Fruit fly (Drosophila melanogaster) whole organism, embryonic: Measurements from ENCODE around the gene tth.

Experiments
- Blimp-1 ChIP-seq: fragments of 200-800 bp; sonication (Bioruptor generic); optimal IDR thresholded peaks from 3 replicates; lab custom pipeline; 2018; ENCODE audit warnings: missing biosample characterization, missing genetic modification characterization, mild to moderate bottlenecking, moderate library complexity, missing genetic modification reagents
- CG11456 ChIP-seq: fragments of 200-800 bp; sonication (Bioruptor generic); IDR thresholded peaks from 3 replicates; pipeline ENCODE4 v1.3.6; 2022; ENCODE audit warnings: missing biosample characterization, missing genetic modification characterization
- CG12219 ChIP-seq: fragments of 200-800 bp; sonication (Bioruptor generic); optimal IDR thresholded peaks from 3 replicates; lab custom pipeline; 2018; ENCODE audit warnings: missing biosample characterization, mild to moderate bottlenecking, missing genetic modification characterization
- CG12236 ChIP-seq: fragments of 200-800 bp; sonication (Bioruptor generic); optimal IDR thresholded peaks from 2 replicates; lab custom pipeline; 2016; ENCODE audit warnings: missing biosample characterization, missing genetic modification characterization
- CG16779 ChIP-seq: fragments of 200-800 bp; sonication (Bioruptor generic); IDR thresholded peaks from 2 replicates; pipeline ENCODE4 v1.3.6; 2022; ENCODE audit warnings: missing biosample characterization, missing genetic modification characterization
- CG16815 ChIP-seq: fragments of 200-800 bp; sonication (Bioruptor generic); optimal IDR thresholded peaks from 3 replicates; lab custom pipeline; 2017; ENCODE audit warnings: missing biosample characterization, mild to moderate bottlenecking, missing genetic modification characterization
- CG17359 ChIP-seq: fragments of 200-800 bp; sonication (Bioruptor generic); optimal IDR thresholded peaks from 3 replicates; lab custom pipeline; 2018; ENCODE audit warnings: missing biosample characterization, mild to moderate bottlenecking, missing genetic modification characterization, moderate library complexity
- CG17612 ChIP-seq: fragments of 200-800 bp; sonication (Bioruptor generic); IDR thresholded peaks from 2 replicates; pipeline ENCODE4 v1.3.6; 2022; ENCODE audit warnings: missing biosample characterization, missing genetic modification characterization
- CG18011 ChIP-seq: fragments of 200-800 bp; sonication (Bioruptor generic); optimal IDR thresholded peaks from 2 replicates; lab custom pipeline; 2017; ENCODE audit warnings: missing biosample characterization, missing genetic modification characterization, mild to moderate bottlenecking, moderate library complexity, missing genotype
- CG31388 ChIP-seq: fragments of 200-800 bp; sonication (Bioruptor generic); optimal IDR thresholded peaks from 2 replicates; lab custom pipeline; 2016; ENCODE audit warnings: missing biosample characterization, missing genetic modification characterization
- CG32767 ChIP-seq: fragments of 200-800 bp; sonication (Bioruptor generic); IDR thresholded peaks from 2 replicates; pipeline ENCODE4 v1.3.6; 2022; ENCODE audit warnings: missing biosample characterization, missing genetic modification characterization
- CG3726 ChIP-seq: fragments of 200-800 bp; sonication (Bioruptor generic); IDR thresholded peaks from 3 replicates; pipeline ENCODE4, ENCODE4 v1.3.6; 2022; ENCODE audit warnings: missing biosample characterization, missing genetic modification characterization
- CG5953 ChIP-seq: fragments of 200-800 bp; sonication (Bioruptor generic); IDR thresholded peaks from 2 replicates; pipeline ENCODE4 v1.3.6; 2022; ENCODE audit warnings: missing biosample characterization, missing genetic modification characterization
- CG6254 ChIP-seq: fragments of 200-800 bp; sonication (Bioruptor generic); optimal IDR thresholded peaks from 3 replicates; lab custom pipeline; 2017; ENCODE audit warnings: mild to moderate bottlenecking, missing biosample characterization, missing genetic modification reagents, missing genetic modification characterization
- CG6654 ChIP-seq: fragments of 200-800 bp; sonication (Bioruptor generic); optimal IDR thresholded peaks from 2 replicates; lab custom pipeline; 2017; ENCODE audit warnings: missing biosample characterization, mild to moderate bottlenecking, missing genetic modification characterization
- CG8290 ChIP-seq, 3 experiments: fragments of 200-800 bp; sonication (Bioruptor generic); optimal IDR thresholded peaks; 2 replicates each; lab custom pipeline; 2016 to 2019; ENCODE audit warnings: missing biosample characterization in 3 of 3, missing genetic modification characterization in 3 of 3, mild to moderate bottlenecking in 2 of 3, moderate library complexity in 1 of 3
- CG8359 ChIP-seq: fragments of 200-800 bp; sonication (Bioruptor generic); optimal IDR thresholded peaks from 2 replicates; lab custom pipeline; 2017; ENCODE audit warnings: missing biosample characterization, mild to moderate bottlenecking, missing genetic modification characterization, borderline replicate concordance
- CG8388 ChIP-seq: fragments of 200-800 bp; sonication (Bioruptor generic); optimal IDR thresholded peaks from 2 replicates; lab custom pipeline; 2019; ENCODE audit warnings: missing biosample characterization, mild to moderate bottlenecking, missing genetic modification characterization, moderate library complexity
- D19B ChIP-seq: fragments of 200-800 bp; sonication (Bioruptor generic); optimal IDR thresholded peaks from 2 replicates; lab custom pipeline; 2017; ENCODE audit warnings: missing biosample characterization, mild to moderate bottlenecking, missing genetic modification characterization
- E2f2 ChIP-seq: fragments of 200-800 bp; sonication (Bioruptor generic); IDR thresholded peaks from 2 replicates; pipeline ENCODE4 v1.3.6; 2022; ENCODE audit warnings: missing biosample characterization, missing genetic modification characterization
- HHEX ChIP-seq: fragments of 200-800 bp; sonication (Bioruptor generic); optimal IDR thresholded peaks from 3 replicates; lab custom pipeline; 2017; ENCODE audit warnings: missing biosample characterization, mild to moderate bottlenecking, missing genetic modification characterization, missing genetic modification reagents
- Hr3 ChIP-seq: fragments of 200-800 bp; sonication (Bioruptor generic); optimal IDR thresholded peaks from 3 replicates; lab custom pipeline; 2016; ENCODE audit warnings: missing biosample characterization, missing genetic modification characterization
- Kr ChIP-seq: fragments of 200-800 bp; sonication (Bioruptor generic); optimal IDR thresholded peaks from 2 replicates; lab custom pipeline; 2017; ENCODE audit warnings: missing biosample characterization, mild to moderate bottlenecking, missing genetic modification characterization
- NK7.1 ChIP-seq: fragments of 200-800 bp; sonication (Bioruptor generic); optimal IDR thresholded peaks from 3 replicates; lab custom pipeline; 2016; ENCODE audit warnings: missing biosample characterization, missing genetic modification characterization
- Nf-YA ChIP-seq: fragments of 200-800 bp; sonication (Bioruptor generic); IDR thresholded peaks from 2 replicates; pipeline ENCODE4 v1.3.6; 2022; ENCODE audit warnings: missing biosample characterization, missing genetic modification characterization
- Rfx ChIP-seq: fragments of 200-800 bp; sonication (Bioruptor generic); IDR thresholded peaks from 2 replicates; pipeline ENCODE4 v1.3.6; 2022; ENCODE audit warnings: missing biosample characterization, missing genetic modification characterization
- YL-1 ChIP-seq: fragments of 200-800 bp; sonication (Bioruptor generic); optimal IDR thresholded peaks from 3 replicates; lab custom pipeline; 2017; ENCODE audit warnings: missing biosample characterization, mild to moderate bottlenecking, missing genetic modification characterization
- caup ChIP-seq: fragments of 200-800 bp; sonication (Bioruptor generic); optimal IDR thresholded peaks from 3 replicates; lab custom pipeline; 2017; ENCODE audit warnings: missing biosample characterization, mild to moderate bottlenecking, missing genetic modification characterization, moderate library complexity; ENCODE audit not compliant: severe bottlenecking
- crc ChIP-seq: fragments of 200-800 bp; sonication (Bioruptor generic); optimal IDR thresholded peaks from 2 replicates; lab custom pipeline; 2016; ENCODE audit warnings: missing biosample characterization, missing genetic modification characterization
- dati ChIP-seq: fragments of 200-800 bp; sonication (Bioruptor generic); IDR thresholded peaks from 2 replicates; pipeline ENCODE4 v1.3.6; 2022; ENCODE audit warnings: missing biosample characterization, missing genetic modification characterization
- dysf ChIP-seq: fragments of 200-800 bp; sonication (Bioruptor generic); IDR thresholded peaks from 3 replicates; pipeline ENCODE4 v1.3.6; 2022; ENCODE audit warnings: missing biosample characterization, missing genetic modification characterization
- gce ChIP-seq: fragments of 200-800 bp; sonication (Bioruptor generic); IDR thresholded peaks from 3 replicates; pipeline ENCODE4 v1.3.6; 2022; ENCODE audit warnings: missing biosample characterization, missing genetic modification characterization
- gcm ChIP-seq: fragments of 200-800 bp; sonication (Bioruptor generic); optimal IDR thresholded peaks from 2 replicates; lab custom pipeline; 2019; ENCODE audit warnings: missing biosample characterization, mild to moderate bottlenecking, missing genetic modification characterization, moderate library complexity
- gcm2 ChIP-seq: fragments of 200-800 bp; sonication (Bioruptor generic); optimal IDR thresholded peaks from 2 replicates; lab custom pipeline; 2016; ENCODE audit warnings: missing biosample characterization, missing genetic modification characterization
- hth ChIP-seq: fragments of >200 bp; optimal IDR thresholded peaks from 2 replicates; lab custom pipeline; 2017; ENCODE audit warnings: inconsistent platforms
- ind ChIP-seq: fragments of 200-800 bp; sonication (Bioruptor generic); optimal IDR thresholded peaks from 3 replicates; lab custom pipeline; 2016; ENCODE audit warnings: missing biosample characterization, missing genetic modification characterization
- kay ChIP-seq: fragments of 200-800 bp; sonication (Bioruptor generic); optimal IDR thresholded peaks from 2 replicates; lab custom pipeline; 2016; ENCODE audit warnings: missing biosample characterization, missing genetic modification characterization
- klu ChIP-seq: fragments of 200-800 bp; sonication (Bioruptor generic); IDR thresholded peaks from 2 replicates; pipeline ENCODE4 v1.3.6; 2022; ENCODE audit warnings: missing biosample characterization, missing genetic modification characterization
- kni ChIP-seq: fragments of 200-800 bp; sonication (Bioruptor generic); optimal IDR thresholded peaks from 3 replicates; lab custom pipeline; 2017; ENCODE audit warnings: mild to moderate bottlenecking, missing biosample characterization, missing genetic modification reagents, missing genetic modification characterization
- nom ChIP-seq: fragments of 200-800 bp; sonication (Bioruptor generic); optimal IDR thresholded peaks from 2 replicates; lab custom pipeline; 2017; ENCODE audit warnings: missing biosample characterization, missing genetic modification characterization, mild to moderate bottlenecking, moderate library complexity, missing genetic modification reagents
- org-1 ChIP-seq: fragments of 200-800 bp; sonication (Bioruptor generic); optimal IDR thresholded peaks from 2 replicates; lab custom pipeline; 2017; ENCODE audit warnings: missing biosample characterization, missing genetic modification characterization
- prd ChIP-seq, 3 experiments: fragments of >200 bp in 2 of 3; fragments of 200-800 bp in 1 of 3; sonication (Bioruptor generic) in 1 of 3; optimal IDR thresholded peaks in 2 of 3; IDR thresholded peaks in 1 of 3; 2 replicates in 2 of 3; 3 replicates in 1 of 3; pipeline versions ENCODE4 v1.3.6 to Lab custom; 2017 to 2022; ENCODE audit warnings: missing biosample characterization in 1 of 3, missing genetic modification characterization in 1 of 3
- pum ChIP-seq: fragments of 200-800 bp; sonication (Bioruptor generic); optimal IDR thresholded peaks from 2 replicates; lab custom pipeline; 2016; ENCODE audit warnings: missing biosample characterization, missing genetic modification characterization
- sc ChIP-seq, 3 experiments: fragments of >200 bp in 2 of 3; fragments of 200-800 bp in 1 of 3; sonication (Bioruptor generic) in 1 of 3; optimal IDR thresholded peaks; 2 replicates in 2 of 3; 3 replicates in 1 of 3; lab custom pipeline; 2017; ENCODE audit warnings: mild to moderate bottlenecking in 1 of 3, missing biosample characterization in 1 of 3, missing genetic modification characterization in 1 of 3, missing genetic modification reagents in 1 of 3
- sug ChIP-seq: fragments of 200-800 bp; optimal IDR thresholded peaks from 2 replicates; lab custom pipeline; 2019; ENCODE audit warnings: missing biosample characterization, mild to moderate bottlenecking, missing genetic modification characterization, moderate library complexity
- usp ChIP-seq: fragments of >200 bp; optimal IDR thresholded peaks from 2 replicates; lab custom pipeline; 2017; ENCODE audit warnings: missing biosample characterization, missing genetic modification characterization
- zf30C ChIP-seq: fragments of 200-800 bp; sonication (Bioruptor generic); optimal IDR thresholded peaks from 3 replicates; lab custom pipeline; 2018; ENCODE audit warnings: missing biosample characterization, mild to moderate bottlenecking, missing genetic modification characterization

tth gene

dm6 chrX:13633298-13633891, 17.0 kb upstream of the tth start (continued):
- TF ChIP-seq CG8290 (GFP tag; optimal IDR thresholded peaks at IDR 0.05; lab: Kevin White, UChicago): peak; percentile 26
- no peak for TF ChIP-seq CG8290 (tag; optimal IDR thresholded peaks at IDR 0.05; lab: Kevin White, UChicago)
- TF ChIP-seq CG12236: no peak
- no peak for TF ChIP-seq usp (GFP tag; lab: Kevin White, UChicago)
- TF ChIP-seq E2f2: no peak
- no peak for TF ChIP-seq zf30C (GFP tag; lab: Kevin White, UChicago)

dm6 chrX:13632606-13633005, 16.2 kb upstream of the tth start:
- TF ChIP-seq Kr (GFP tag; lab: Kevin White, UChicago): no peak
- peak; percentile 27 for TF ChIP-seq Blimp-1
- peak; percentile 23 for TF ChIP-seq CG6254 (GFP tag; lab: Kevin White, UChicago)
- no peak for TF ChIP-seq CG5953 (GFP tag; lab: Robert Waterston, UW)
- TF ChIP-seq CG11456 (GFP tag; lab: Robert Waterston, UW): no peak
- TF ChIP-seq gce: no peak
- TF ChIP-seq sug (tag; lab: Kevin White, UChicago): peak; percentile 19
- peak; percentile 46; the same call in 1 of the 2 replicates for TF ChIP-seq Rfx
- TF ChIP-seq CG16815 (GFP tag; lab: Kevin White, UChicago): no peak
- TF ChIP-seq ind (GFP tag; lab: Kevin White, UChicago): no peak
- no peak for TF ChIP-seq CG16779 (GFP tag; lab: Robert Waterston, UW)
- TF ChIP-seq pum: no peak
- TF ChIP-seq HHEX (GFP tag; lab: Kevin White, UChicago): no peak
- no peak for TF ChIP-seq CG3726
- peak; percentile 10 for TF ChIP-seq caup
- no peak for TF ChIP-seq CG6654
- no peak for TF ChIP-seq CG31388 (GFP tag; lab: Kevin White, UChicago)
- no peak for TF ChIP-seq sc (optimal IDR thresholded peaks at IDR 0.05; lab: Kevin White, UChicago)
- no peak for TF ChIP-seq sc (GFP tag; optimal IDR thresholded peaks at IDR 0.05; lab: Kevin White, UChicago)
- TF ChIP-seq YL-1 (GFP tag; lab: Kevin White, UChicago): no peak
- no peak for TF ChIP-seq kay
- TF ChIP-seq CG8359 (GFP tag; lab: Kevin White, UChicago): no peak
- TF ChIP-seq prd (optimal IDR thresholded peaks at IDR 0.05; lab: Kevin White, UChicago): no peak
- no peak for TF ChIP-seq prd (GFP tag; IDR thresholded peaks at IDR 0.05; lab: Robert Waterston, UW)
- no peak for TF ChIP-seq kni (GFP tag; lab: Kevin White, UChicago)
- TF ChIP-seq hth (lab: Kevin White, UChicago): no peak
- no peak for TF ChIP-seq CG17612 (GFP tag; lab: Robert Waterston, UW)
- no peak for TF ChIP-seq CG8388 (GFP tag; lab: Kevin White, UChicago)
- no peak for TF ChIP-seq D19B
- 0 out of 2 replicates have a peak, but pooled peaks have one; percentile 15 for TF ChIP-seq Nf-YA (GFP tag; lab: Robert Waterston, UW)
- no peak for TF ChIP-seq NK7.1 (GFP tag; lab: Kevin White, UChicago)
- TF ChIP-seq gcm2 (GFP tag; lab: Kevin White, UChicago): no peak
- no peak for TF ChIP-seq klu (GFP tag; lab: Robert Waterston, UW)
- TF ChIP-seq nom (GFP tag; lab: Kevin White, UChicago): no peak
- TF ChIP-seq Hr3 (GFP tag; lab: Kevin White, UChicago): no peak
- TF ChIP-seq org-1 (GFP tag; lab: Kevin White, UChicago): no peak
- no peak for TF ChIP-seq crc (GFP tag; lab: Kevin White, UChicago)
- no peak for TF ChIP-seq CG32767 (GFP tag; lab: Robert Waterston, UW)
- no peak for TF ChIP-seq dati (GFP tag; lab: Robert Waterston, UW)
- TF ChIP-seq CG8290 (GFP tag; optimal IDR thresholded peaks at IDR 0.05; lab: Kevin White, UChicago): no peak
- TF ChIP-seq CG8290 (tag; optimal IDR thresholded peaks at IDR 0.05; lab: Kevin White, UChicago): peak in 1 of 2 experiments; percentile 47
- peak; percentile 11 for TF ChIP-seq gcm (GFP tag; lab: Kevin White, UChicago)
- no peak for TF ChIP-seq dysf (GFP tag; lab: Robert Waterston, UW)
- peak; percentile 17 for TF ChIP-seq CG12219 (GFP tag; lab: Kevin White, UChicago)
- TF ChIP-seq CG17359: peak; percentile 26
- TF ChIP-seq CG18011 (GFP tag; lab: Kevin White, UChicago): no peak
